Worm (Caenorhabditis elegans) whole organism, mixed stage, embryonic: ENCODE results near the gene rabx-5.

Source experiments
- ceh-39 ChIP-seq: fragments of 150-350 bp; optimal IDR thresholded peaks from 2 replicates; lab custom pipeline; 2014; ENCODE audit warnings: missing biosample characterization, missing genetic modification characterization
- lsy-2 ChIP-seq: fragments of 150-350 bp; optimal IDR thresholded peaks from 2 replicates; lab custom pipeline; 2014; ENCODE audit warnings: missing biosample characterization, missing genetic modification characterization
- mep-1 ChIP-seq: fragments of 150-350 bp; optimal IDR thresholded peaks from 2 replicates; lab custom pipeline; 2017; ENCODE audit warnings: missing biosample characterization, missing genetic modification reagents, missing genetic modification characterization, inconsistent platforms
- nhr-2 ChIP-seq: fragments of 150-350 bp; optimal IDR thresholded peaks from 2 replicates; lab custom pipeline; 2014; ENCODE audit warnings: missing biosample characterization, missing genetic modification characterization
- nhr-28 ChIP-seq: fragments of 150-350 bp; optimal IDR thresholded peaks from 2 replicates; lab custom pipeline; 2014; ENCODE audit warnings: missing biosample characterization, missing genetic modification characterization
- ztf-11 ChIP-seq: fragments of 150-350 bp; optimal IDR thresholded peaks from 2 replicates; lab custom pipeline; 2014; ENCODE audit warnings: missing biosample characterization, missing genetic modification characterization

- TF ChIP-seq nhr-28 (no peak), lsy-2 (tag; lab: Kevin White, UChicago) (no peak), nhr-2 (tag; lab: Kevin White, UChicago) (no peak), ztf-11 (tag; lab: Kevin White, UChicago) (no peak), mep-1 (tag; lab: Kevin White, UChicago) (no peak), ceh-39 (tag; lab: Kevin White, UChicago) (no peak)
These were observed 1.9 kb upstream of the rabx-5 start, which contains the start of gene Y39A1A.2 for ce11 chrIII:10603248-10603647.
